Worm (Caenorhabditis elegans) whole organism, L3 larva: ENCODE measurements around the gene mut-14.

ENCODE experiments used
- ama-1 ChIP-seq: fragments of 150-350 bp; optimal IDR thresholded peaks from 2 replicates; lab custom pipeline; 2018
- ceh-82 ChIP-seq: fragments of 150-350 bp; optimal IDR thresholded peaks from 2 replicates; lab custom pipeline; 2014; ENCODE audit warnings: missing biosample characterization, missing genetic modification characterization
- egl-27 ChIP-seq: sonication (generic microtip); optimal IDR thresholded peaks from 4 replicates; lab custom pipeline; 2017; ENCODE audit warnings: missing biosample characterization, missing genetic modification reagents, missing genetic modification characterization
- elt-2 ChIP-seq: sonication (generic microtip); optimal IDR thresholded peaks from 2 replicates; lab custom pipeline; 2016; ENCODE audit warnings: missing genetic modification reagents, mild to moderate bottlenecking, missing genetic modification characterization, missing compliant biosample characterization
- fkh-10 ChIP-seq: sonication (generic microtip); optimal IDR thresholded peaks from 2 replicates; lab custom pipeline; 2017; ENCODE audit warnings: missing biosample characterization, missing genetic modification reagents, missing genetic modification characterization
- fos-1 ChIP-seq: fragments of 150-350 bp; optimal IDR thresholded peaks from 2 replicates; lab custom pipeline; 2014; ENCODE audit warnings: missing biosample characterization, missing genetic modification characterization
- mdl-1 ChIP-seq: fragments of 150-350 bp; optimal IDR thresholded peaks from 2 replicates; lab custom pipeline; 2014; ENCODE audit warnings: missing biosample characterization, missing genetic modification characterization
- pha-4 ChIP-seq: fragments of 150-350 bp; optimal IDR thresholded peaks from 2 replicates; lab custom pipeline; 2014; ENCODE audit warnings: missing biosample characterization, missing genetic modification reagents, missing genetic modification characterization
- skn-1 ChIP-seq: fragments of 150-350 bp; optimal IDR thresholded peaks from 2 replicates; lab custom pipeline; 2014; ENCODE audit warnings: missing biosample characterization, missing genetic modification characterization
- ztf-11 ChIP-seq: fragments of 150-350 bp; optimal IDR thresholded peaks from 2 replicates; lab custom pipeline; 2014; ENCODE audit warnings: missing biosample characterization, missing genetic modification characterization

- TF ChIP-seq fkh-10 (GFP tag; lab: Kevin White, UChicago), result no peak
- no peak for TF ChIP-seq ztf-11
- no peak for TF ChIP-seq ama-1
- TF ChIP-seq fos-1, result no peak
- TF ChIP-seq elt-2 (tag; lab: Kevin White, UChicago), result no peak
- TF ChIP-seq egl-27 (tag; lab: Kevin White, UChicago), result no peak
- TF ChIP-seq mdl-1 (tag; lab: Kevin White, UChicago), result no peak
- no peak for TF ChIP-seq skn-1 (tag; lab: Kevin White, UChicago)
- TF ChIP-seq ceh-82 (tag; lab: Kevin White, UChicago), result no peak
- TF ChIP-seq pha-4 (tag; lab: Kevin White, UChicago), result no peak
Observed at ce11 chrV:5620040-5620439, 40.5 kb downstream of the mut-14 start, which contains the start of gene memb-2.
